Fruit fly (Drosophila melanogaster) whole organism, embryonic: ENCODE data around the gene Ice2.
A peak's percentile ranks its signal among the peaks of the same experiment; 100 is the strongest.

Source experiments
- Atf3 ChIP-seq: fragments of 200-800 bp; sonication (Bioruptor generic); optimal IDR thresholded peaks from 3 replicates; lab custom pipeline; 2016; ENCODE audit warnings: missing biosample characterization, missing genetic modification characterization
- CG10565 ChIP-seq: fragments of 200-800 bp; sonication (Bioruptor generic); optimal IDR thresholded peaks from 3 replicates; lab custom pipeline; 2016; ENCODE audit warnings: missing biosample characterization, mild to moderate bottlenecking, missing genetic modification characterization
- CG10959 ChIP-seq: fragments of 200-800 bp; sonication (Bioruptor generic); IDR thresholded peaks from 2 replicates; pipeline ENCODE4 v1.3.6; 2022; ENCODE audit warnings: missing biosample characterization, missing genetic modification characterization
- CG11093 ChIP-seq: fragments of 200-800 bp; sonication (Bioruptor generic); IDR thresholded peaks from 3 replicates; pipeline ENCODE4 v1.3.6; 2022; ENCODE audit warnings: missing biosample characterization, missing genetic modification characterization
- CG11723 ChIP-seq: fragments of 200-800 bp; sonication (Bioruptor generic); optimal IDR thresholded peaks from 2 replicates; lab custom pipeline; 2017; ENCODE audit warnings: missing biosample characterization, mild to moderate bottlenecking, missing genetic modification characterization
- CG12744 ChIP-seq: fragments of 200-800 bp; sonication (Bioruptor generic); optimal IDR thresholded peaks from 2 replicates; lab custom pipeline; 2016; ENCODE audit warnings: missing biosample characterization, missing genetic modification characterization
- CG18262 ChIP-seq: fragments of 200-800 bp; optimal IDR thresholded peaks from 3 replicates; lab custom pipeline; 2019; ENCODE audit warnings: missing biosample characterization, mild to moderate bottlenecking, missing genetic modification characterization, moderate library complexity
- CG30403 ChIP-seq: fragments of 200-800 bp; sonication (Bioruptor generic); optimal IDR thresholded peaks from 3 replicates; lab custom pipeline; 2016; ENCODE audit warnings: missing biosample characterization, missing genetic modification characterization
- CG34422 ChIP-seq: fragments of 200-800 bp; sonication (Bioruptor generic); IDR thresholded peaks from 3 replicates; pipeline ENCODE4 v1.3.6; 2022; ENCODE audit warnings: missing biosample characterization, missing genetic modification characterization
- CG5245 ChIP-seq: fragments of 200-800 bp; sonication (Bioruptor generic); optimal IDR thresholded peaks from 3 replicates; lab custom pipeline; 2016; ENCODE audit warnings: missing biosample characterization, missing genetic modification characterization
- CG6254 ChIP-seq: fragments of 200-800 bp; sonication (Bioruptor generic); optimal IDR thresholded peaks from 3 replicates; lab custom pipeline; 2017; ENCODE audit warnings: mild to moderate bottlenecking, missing biosample characterization, missing genetic modification reagents, missing genetic modification characterization
- CG6765 ChIP-seq: fragments of 200-800 bp; sonication (Bioruptor generic); optimal IDR thresholded peaks from 3 replicates; lab custom pipeline; 2017; ENCODE audit warnings: missing biosample characterization, mild to moderate bottlenecking, missing genetic modification characterization
- CG7786 ChIP-seq: fragments of 200-800 bp; sonication (Bioruptor generic); optimal IDR thresholded peaks from 2 replicates; lab custom pipeline; 2016; ENCODE audit warnings: missing biosample characterization, missing genetic modification characterization
- CG7987 ChIP-seq: fragments of 200-800 bp; sonication (Bioruptor generic); optimal IDR thresholded peaks from 2 replicates; lab custom pipeline; 2018; ENCODE audit warnings: missing biosample characterization, mild to moderate bottlenecking, missing genetic modification characterization, moderate library complexity
- CG8281 ChIP-seq: fragments of 200-800 bp; sonication (Bioruptor generic); optimal IDR thresholded peaks from 2 replicates; lab custom pipeline; 2018; ENCODE audit warnings: missing biosample characterization, mild to moderate bottlenecking, missing genetic modification characterization, moderate library complexity
- Camta ChIP-seq: fragments of 200-800 bp; sonication (Bioruptor generic); optimal IDR thresholded peaks from 2 replicates; lab custom pipeline; 2016; ENCODE audit warnings: missing biosample characterization, missing genetic modification characterization
- CrebB ChIP-seq: fragments of 200-800 bp; sonication (Bioruptor generic); optimal IDR thresholded peaks from 3 replicates; lab custom pipeline; 2018; ENCODE audit warnings: missing biosample characterization, mild to moderate bottlenecking, missing genetic modification characterization
- HLH3B ChIP-seq: fragments of 200-800 bp; sonication (Bioruptor generic); IDR thresholded peaks from 2 replicates; pipeline ENCODE4 v1.3.6; 2022; ENCODE audit warnings: missing biosample characterization, missing genetic modification characterization
- HLHmδ ChIP-seq: fragments of 200-800 bp; sonication (Bioruptor generic); optimal IDR thresholded peaks from 2 replicates; lab custom pipeline; 2018; ENCODE audit warnings: missing biosample characterization, mild to moderate bottlenecking, missing genetic modification characterization, moderate library complexity
- HmgZ ChIP-seq: fragments of 200-800 bp; sonication (Bioruptor generic); optimal IDR thresholded peaks from 2 replicates; lab custom pipeline; 2018; ENCODE audit warnings: missing biosample characterization, mild to moderate bottlenecking, missing genetic modification characterization
- Hmx ChIP-seq: fragments of 200-800 bp; sonication (Bioruptor generic); optimal IDR thresholded peaks from 2 replicates; lab custom pipeline; 2016; ENCODE audit warnings: missing biosample characterization, missing genetic modification characterization
- Hr51 ChIP-seq, 2 experiments: fragments of 200-800 bp; sonication (Bioruptor generic); optimal IDR thresholded peaks; 2 replicates in 1 of 2; 3 replicates in 1 of 2; lab custom pipeline; 2016 to 2018; ENCODE audit warnings: missing biosample characterization in 2 of 2, missing genetic modification characterization in 2 of 2, mild to moderate bottlenecking in 1 of 2, moderate library complexity in 1 of 2
- Lhr ChIP-seq: fragments of 200-800 bp; sonication (Bioruptor generic); optimal IDR thresholded peaks from 3 replicates; lab custom pipeline; 2017; ENCODE audit warnings: mild to moderate bottlenecking, missing biosample characterization, missing genetic modification reagents, missing genetic modification characterization
- Lpt ChIP-seq: fragments of >200 bp; optimal IDR thresholded peaks from 2 replicates; lab custom pipeline; 2018; ENCODE audit warnings: missing biosample characterization, missing genetic modification characterization
- Meics ChIP-seq: fragments of 200-800 bp; sonication (Bioruptor generic); optimal IDR thresholded peaks from 2 replicates; lab custom pipeline; 2017; ENCODE audit warnings: missing biosample characterization, mild to moderate bottlenecking, missing genetic modification characterization
- Neu2 ChIP-seq: fragments of 200-800 bp; sonication (Bioruptor generic); optimal IDR thresholded peaks from 3 replicates; lab custom pipeline; 2016; ENCODE audit warnings: missing biosample characterization, missing genetic modification characterization, borderline replicate concordance
- Oaz ChIP-seq: fragments of 200-800 bp; sonication (Bioruptor generic); IDR thresholded peaks from 2 replicates; pipeline ENCODE4 v1.3.6; 2022; ENCODE audit warnings: missing biosample characterization, missing genetic modification characterization
- Optix ChIP-seq: fragments of 200-800 bp; sonication (Bioruptor generic); IDR thresholded peaks from 3 replicates; pipeline ENCODE4 v1.3.6; 2022; ENCODE audit warnings: missing biosample characterization, missing genetic modification characterization
- Pdp1 ChIP-seq, 2 experiments: fragments of 200-800 bp; sonication (Bioruptor generic); optimal IDR thresholded peaks; 3 replicates each; lab custom pipeline; 2016; ENCODE audit warnings: missing biosample characterization in 2 of 2, missing genetic modification characterization in 2 of 2, mild to moderate bottlenecking in 1 of 2, moderate library complexity in 1 of 2
- Sry-δ ChIP-seq: fragments of 200-800 bp; sonication (Bioruptor generic); optimal IDR thresholded peaks from 2 replicates; lab custom pipeline; 2016; ENCODE audit warnings: missing biosample characterization, missing genetic modification characterization
- Xbp1 ChIP-seq: fragments of 200-800 bp; sonication (Bioruptor generic); optimal IDR thresholded peaks from 3 replicates; lab custom pipeline; 2016; ENCODE audit warnings: missing biosample characterization, mild to moderate bottlenecking, missing genetic modification characterization
- bab2 ChIP-seq: fragments of 200-800 bp; sonication (Bioruptor generic); optimal IDR thresholded peaks from 2 replicates; lab custom pipeline; 2016; ENCODE audit warnings: missing biosample characterization, missing genetic modification characterization
- cas ChIP-seq: fragments of 200-800 bp; sonication (Bioruptor generic); IDR thresholded peaks from 2 replicates; pipeline ENCODE4 v1.3.6; 2022; ENCODE audit warnings: missing biosample characterization, missing genetic modification characterization
- cg ChIP-seq: fragments of 200-800 bp; sonication (Bioruptor generic); optimal IDR thresholded peaks from 3 replicates; lab custom pipeline; 2019; ENCODE audit warnings: missing biosample characterization, mild to moderate bottlenecking, missing genetic modification characterization, moderate library complexity
- croc ChIP-seq: fragments of 200-800 bp; sonication (Bioruptor generic); conservative IDR thresholded peaks from 3 replicates; pipeline ENCODE4 v1.3.6; 2022; ENCODE audit warnings: missing biosample characterization, missing genetic modification characterization
- crol ChIP-seq: fragments of 200-800 bp; sonication (Bioruptor generic); IDR thresholded peaks from 2 replicates; pipeline ENCODE4 v1.3.6; 2022; ENCODE audit warnings: missing biosample characterization, missing genetic modification characterization
- dmrt99B ChIP-seq: fragments of 200-800 bp; sonication (Bioruptor generic); optimal IDR thresholded peaks from 2 replicates; lab custom pipeline; 2018; ENCODE audit warnings: missing biosample characterization, mild to moderate bottlenecking, missing genetic modification characterization, moderate library complexity
- emc ChIP-seq: fragments of 200-800 bp; sonication (Bioruptor generic); optimal IDR thresholded peaks from 2 replicates; lab custom pipeline; 2016; ENCODE audit warnings: missing biosample characterization, missing genetic modification characterization
- fd3F ChIP-seq: fragments of 200-800 bp; sonication (Bioruptor generic); optimal IDR thresholded peaks from 2 replicates; lab custom pipeline; 2018; ENCODE audit warnings: missing biosample characterization, mild to moderate bottlenecking, missing genetic modification characterization, moderate library complexity
- h ChIP-seq: fragments of >200 bp; optimal IDR thresholded peaks from 2 replicates; lab custom pipeline; 2017
- jing ChIP-seq: fragments of 200-800 bp; sonication (Bioruptor generic); optimal IDR thresholded peaks from 2 replicates; lab custom pipeline; 2018; ENCODE audit warnings: missing biosample characterization, mild to moderate bottlenecking, missing genetic modification characterization
- phol ChIP-seq: fragments of 200-800 bp; sonication (Bioruptor generic); optimal IDR thresholded peaks from 3 replicates; lab custom pipeline; 2018; ENCODE audit warnings: missing biosample characterization, mild to moderate bottlenecking, missing genetic modification characterization, moderate library complexity
- schlank ChIP-seq: fragments of 200-800 bp; sonication (Bioruptor generic); optimal IDR thresholded peaks from 2 replicates; lab custom pipeline; 2018; ENCODE audit warnings: missing biosample characterization, mild to moderate bottlenecking, missing genetic modification characterization
- shn ChIP-seq: fragments of 200-800 bp; sonication (Bioruptor generic); optimal IDR thresholded peaks from 3 replicates; lab custom pipeline; 2016; ENCODE audit warnings: missing biosample characterization, missing genetic modification characterization
- so ChIP-seq: fragments of 200-800 bp; sonication (Bioruptor generic); IDR thresholded peaks from 3 replicates; pipeline ENCODE4 v1.3.6; 2022; ENCODE audit warnings: missing biosample characterization, missing genetic modification characterization
- ssp ChIP-seq: fragments of 200-800 bp; sonication (Bioruptor generic); IDR thresholded peaks from 2 replicates; pipeline ENCODE4 v1.3.6; 2022; ENCODE audit warnings: missing biosample characterization, missing genetic modification characterization
- tup ChIP-seq: fragments of 200-800 bp; sonication (Bioruptor generic); optimal IDR thresholded peaks from 2 replicates; lab custom pipeline; 2016; ENCODE audit warnings: missing biosample characterization, mild to moderate bottlenecking, missing genetic modification characterization, moderate library complexity
- twi ChIP-seq: fragments of 200-800 bp; optimal IDR thresholded peaks from 2 replicates; lab custom pipeline; 2019; ENCODE audit warnings: missing biosample characterization, mild to moderate bottlenecking, missing genetic modification characterization, moderate library complexity
- unc-4 ChIP-seq: fragments of 200-800 bp; sonication (Bioruptor generic); IDR thresholded peaks from 2 replicates; pipeline ENCODE4 v1.3.6; 2022; ENCODE audit warnings: missing biosample characterization, missing genetic modification characterization; ENCODE audit not compliant: partially characterized antibody
- vnd ChIP-seq: fragments of 200-800 bp; sonication (Bioruptor generic); IDR thresholded peaks from 3 replicates; pipeline ENCODE4 v1.3.6; 2022; ENCODE audit warnings: missing biosample characterization, missing genetic modification characterization; ENCODE audit not compliant: partially characterized antibody
- zen ChIP-seq: fragments of 200-800 bp; sonication (Bioruptor generic); optimal IDR thresholded peaks from 3 replicates; lab custom pipeline; 2018; ENCODE audit warnings: missing biosample characterization, mild to moderate bottlenecking, missing genetic modification characterization, moderate library complexity
- zfh2 ChIP-seq: fragments of 200-800 bp; sonication (Bioruptor generic); optimal IDR thresholded peaks from 2 replicates; lab custom pipeline; 2016; ENCODE audit warnings: missing biosample characterization, missing genetic modification characterization

Gene Ice2

DNA sequence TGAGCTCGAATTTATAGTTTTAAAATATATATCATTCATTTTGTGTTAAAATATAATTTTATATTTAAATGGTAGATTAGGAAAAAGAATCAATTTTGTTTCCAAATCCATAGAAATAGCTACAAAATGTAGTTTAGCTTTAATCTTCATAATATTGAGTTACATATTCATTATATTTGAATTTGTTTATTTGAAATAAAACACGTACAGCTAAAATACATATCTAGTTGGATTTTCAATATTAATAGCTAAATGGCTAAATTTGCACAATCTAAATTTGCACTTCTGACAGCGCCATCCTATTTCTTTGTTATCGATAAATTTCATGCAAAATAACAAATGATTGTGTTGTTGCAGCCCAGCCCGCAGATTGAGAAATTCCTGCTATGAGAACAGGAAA is 3.9 kb downstream of the Ice2 start, which contains the start of gene Usp8 (continued):
- peak; percentile 68 for TF ChIP-seq phol (tag; lab: Kevin White, UChicago)
- TF ChIP-seq CG10959, result no peak
- TF ChIP-seq Sry-δ (GFP tag; lab: Kevin White, UChicago), result no peak
- no peak for TF ChIP-seq zfh2 (GFP tag; lab: Kevin White, UChicago)
- TF ChIP-seq bab2, result no peak
- TF ChIP-seq CG30403, result peak; percentile 65
- TF ChIP-seq CG6765 (GFP tag; lab: Kevin White, UChicago), result no peak
- TF ChIP-seq vnd (GFP tag; lab: Robert Waterston, UW), result no peak
- TF ChIP-seq Xbp1 (GFP tag; lab: Kevin White, UChicago), result peak; percentile 34
- TF ChIP-seq cas, result no peak
- no peak for TF ChIP-seq CG7987 (GFP tag; lab: Kevin White, UChicago)
- no peak for TF ChIP-seq emc (GFP tag; lab: Kevin White, UChicago)
- TF ChIP-seq so, result no peak
- TF ChIP-seq Lpt (GFP tag; lab: Kevin White, UChicago), result no peak
- TF ChIP-seq HmgZ (tag; lab: Kevin White, UChicago), result no peak
- no peak for TF ChIP-seq Atf3 (GFP tag; lab: Kevin White, UChicago)
- TF ChIP-seq zen (tag; lab: Kevin White, UChicago), result peak; percentile 26
- no peak for TF ChIP-seq CG7786
- TF ChIP-seq schlank (tag; lab: Kevin White, UChicago), result no peak
- no peak for TF ChIP-seq tup (GFP tag; lab: Kevin White, UChicago)
- TF ChIP-seq Hmx (GFP tag; lab: Kevin White, UChicago), result no peak
- no peak for TF ChIP-seq ssp (GFP tag; lab: Robert Waterston, UW)
- no peak for TF ChIP-seq Meics (GFP tag; lab: Kevin White, UChicago)
- TF ChIP-seq CG12744 (GFP tag; lab: Kevin White, UChicago), result no peak
- TF ChIP-seq CG11093 (GFP tag; lab: Robert Waterston, UW), result no peak
- no peak for TF ChIP-seq HLHmδ (GFP tag; lab: Kevin White, UChicago)
- TF ChIP-seq CG11723 (GFP tag; lab: Kevin White, UChicago), result no peak
- no peak for TF ChIP-seq Neu2 (GFP tag; lab: Kevin White, UChicago)
- no peak for TF ChIP-seq cg (GFP tag; lab: Kevin White, UChicago)
- TF ChIP-seq CrebB (tag; lab: Kevin White, UChicago), result no peak
- no peak for TF ChIP-seq h
- no peak for TF ChIP-seq CG34422 (GFP tag; lab: Robert Waterston, UW)
- TF ChIP-seq CG6254 (GFP tag; lab: Kevin White, UChicago), result no peak
- TF ChIP-seq CG8281, result no peak
- no peak for TF ChIP-seq Lhr (GFP tag; lab: Kevin White, UChicago)
- TF ChIP-seq Pdp1 (GFP tag; optimal IDR thresholded peaks at IDR 0.05; lab: Kevin White, UChicago), result no peak
- no peak for TF ChIP-seq dmrt99B
- TF ChIP-seq CG18262, result peak; percentile 60
- TF ChIP-seq crol (GFP tag; lab: Robert Waterston, UW), result no peak
- TF ChIP-seq fd3F, result no peak
- no peak for TF ChIP-seq shn (GFP tag; lab: Kevin White, UChicago)
- no peak for TF ChIP-seq croc
- TF ChIP-seq Camta (GFP tag; lab: Kevin White, UChicago), result no peak
- no peak for TF ChIP-seq unc-4 (GFP tag; lab: Robert Waterston, UW)
- no peak for TF ChIP-seq CG5245 (GFP tag; lab: Kevin White, UChicago)
- TF ChIP-seq Hr51 (GFP tag; optimal IDR thresholded peaks at IDR 0.05; lab: Kevin White, UChicago), result no peak
- no peak for TF ChIP-seq Optix (GFP tag; lab: Robert Waterston, UW)
- peak; percentile 2 for TF ChIP-seq twi
- TF ChIP-seq CG10565, result no peak
- no peak for TF ChIP-seq Oaz (GFP tag; lab: Robert Waterston, UW)
- no peak for TF ChIP-seq HLH3B (GFP tag; lab: Robert Waterston, UW)
- TF ChIP-seq jing (GFP tag; lab: Kevin White, UChicago), result no peak
